Worm (Caenorhabditis elegans) whole organism, L4 larva: ENCODE measurements around the gene esyt-2.

Experiments used
- F10B5.3 ChIP-seq: sonication (generic microtip); optimal IDR thresholded peaks from 2 replicates; lab custom pipeline; 2016; ENCODE audit warnings: mild to moderate bottlenecking, missing genetic modification characterization, missing compliant biosample characterization
- nhr-11 ChIP-seq: fragments of 150-350 bp; optimal IDR thresholded peaks from 2 replicates; lab custom pipeline; 2014; ENCODE audit warnings: missing biosample characterization, missing genetic modification characterization
- unc-62 ChIP-seq, 3 experiments: fragments of 150-350 bp in 1 of 3; sonication (generic microtip); optimal IDR thresholded peaks in 2 of 3; peaks in 1 of 3; 1 replicate in 1 of 3; 2 replicates in 2 of 3; lab custom pipeline; 2014 to 2017; ENCODE audit warnings: missing biosample characterization in 3 of 3, missing genetic modification characterization in 3 of 3, missing genetic modification reagents in 3 of 3, missing genotype in 1 of 3

- TF ChIP-seq F10B5.3 (tag; lab: Kevin White, UChicago) (no peak), unc-62 (GFP tag; optimal IDR thresholded peaks at IDR 0.05 in 1 of 2; lab: Kevin White, UChicago) (no peak), unc-62 (tag; optimal IDR thresholded peaks at IDR 0.05; lab: Kevin White, UChicago) (no peak), nhr-11 (no peak)
Observed at ce11 chrIII:6178586-6178985, 52.2 kb downstream of the esyt-2 start, which contains the start of gene F42A10.7.
